Worm (Caenorhabditis elegans) whole organism, early embryonic: ENCODE data around the gene srsx-34.

Experiments used
- F13C5.2 ChIP-seq: sonication (generic microtip); optimal IDR thresholded peaks from 2 replicates; lab custom pipeline; 2017; ENCODE audit warnings: mild to moderate bottlenecking, missing genetic modification characterization, inconsistent platforms, missing compliant biosample characterization
- aly-1 ChIP-seq: sonication (generic microtip); optimal IDR thresholded peaks from 2 replicates; lab custom pipeline; 2016; ENCODE audit warnings: missing genetic modification characterization, missing compliant biosample characterization
- ama-1 ChIP-seq: fragments of 150-350 bp; optimal IDR thresholded peaks from 2 replicates; lab custom pipeline; 2014
- ceh-13 ChIP-seq: fragments of 200-800 bp; sonication (Bioruptor generic); optimal IDR thresholded peaks from 2 replicates; lab custom pipeline; 2018; ENCODE audit warnings: mild to moderate bottlenecking, missing genetic modification characterization, missing compliant biosample characterization
- flt-1 ChIP-seq: fragments of 200-800 bp; sonication (Bioruptor generic); IDR thresholded peaks from 2 replicates; pipeline ENCODE4 v1.3.6; 2022; ENCODE audit warnings: missing genetic modification characterization, missing compliant biosample characterization
- tbx-37 ChIP-seq: fragments of 200-800 bp; sonication (Bioruptor generic); conservative IDR thresholded peaks from 2 replicates; pipeline ENCODE4 v1.3.6; 2022; ENCODE audit warnings: missing genetic modification reagents, missing genetic modification characterization, missing compliant biosample characterization

DNA sequence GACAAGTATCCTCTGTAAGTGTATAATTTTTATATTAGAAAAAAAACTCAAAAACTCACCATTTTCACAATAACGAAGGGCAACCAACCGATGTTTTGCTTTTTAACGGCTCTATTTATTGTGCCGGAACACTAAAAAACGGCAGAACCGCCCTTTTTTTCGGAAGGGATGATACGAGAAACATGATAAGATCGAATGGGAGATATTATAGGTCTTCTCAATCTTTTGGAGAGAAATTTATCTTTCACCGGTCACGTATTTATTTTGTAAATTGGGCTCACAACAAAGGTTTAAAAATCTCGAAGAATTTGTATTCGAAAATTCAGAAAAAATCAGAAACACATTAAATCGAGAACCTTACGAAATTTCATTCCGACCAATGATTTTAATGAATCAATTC lies 19.0 kb downstream of the srsx-34 start, which contains the start of gene swm-1:
- TF ChIP-seq flt-1 (GFP tag; lab: Robert Waterston, UW) (no peak), aly-1 (no peak), F13C5.2 (no peak), ama-1 (lab: Kevin White, UChicago) (no peak), ceh-13 (GFP tag; lab: Kevin White, UChicago) (no peak), tbx-37 (GFP tag; lab: Robert Waterston, UW) (no peak)
